Worm (Caenorhabditis elegans): ENCODE measurements around the gene adr-2.

DNA sequence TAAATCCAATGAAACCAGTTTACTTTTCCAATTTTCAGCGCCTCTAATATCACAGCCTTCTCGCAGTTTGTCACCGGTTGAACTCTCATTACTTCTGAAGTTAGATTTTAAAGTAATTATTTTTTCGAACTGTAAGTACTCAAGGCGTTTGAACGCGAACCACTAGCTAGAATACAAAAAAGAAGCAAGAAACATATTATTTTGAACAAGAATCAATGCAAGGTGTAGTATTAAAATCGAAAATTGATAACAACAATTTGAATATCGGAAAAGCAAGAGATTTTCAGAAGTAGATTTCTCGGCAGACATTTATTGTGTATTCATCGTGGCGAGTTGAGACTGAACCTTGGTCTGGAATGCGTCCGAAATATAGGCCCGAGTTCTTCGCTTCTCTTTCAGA lies 34.7 kb downstream of the adr-2 start, which contains the start of gene exos-9:
- TF ChIP-seq T26A5.8 (tag; optimal IDR thresholded peaks at IDR 0.05) (no peak), rpc-1 (optimal IDR thresholded peaks at IDR 0.05) (no peak), rpc-1 (tag; optimal IDR thresholded peaks at IDR 0.05) (no peak), athp-1 (tag; optimal IDR thresholded peaks at IDR 0.05) (no peak), snpc-4 (GFP tag; optimal IDR thresholded peaks at IDR 0.05) (no peak), snpc-4 (tag; optimal IDR thresholded peaks at IDR 0.05) (peak in 1 of 4 experiments; percentile 19), hsf-1 (GFP tag; IDR thresholded peaks at IDR 0.05) (no peak), mcd-1 (GFP tag; IDR thresholded peaks at IDR 0.05) (no peak)

All from whole organism, young adult.